Worm (Caenorhabditis elegans) whole organism, young adult: Measurements from ENCODE around the gene skr-3.
A peak's percentile ranks its signal among the peaks of the same experiment; 100 is the strongest.

Experiments
- B0019.2 ChIP-seq: fragments of 200-800 bp; sonication (Bioruptor generic); conservative IDR thresholded peaks from 2 replicates; pipeline ENCODE4 v1.3.6; 2022; ENCODE audit warnings: missing genetic modification reagents, missing genetic modification characterization, missing compliant biosample characterization
- B0261.1 ChIP-seq: sonication (generic microtip); optimal IDR thresholded peaks from 2 replicates; lab custom pipeline; 2016; ENCODE audit warnings: mild to moderate bottlenecking, missing genetic modification characterization, moderate library complexity, missing compliant biosample characterization
- B0336.3 ChIP-seq: fragments of 200-800 bp; sonication (Bioruptor generic); IDR thresholded peaks from 2 replicates; pipeline ENCODE4 v1.3.6; 2022; ENCODE audit warnings: missing genetic modification characterization, missing compliant biosample characterization
- C06A6.2 ChIP-seq: fragments of 200-800 bp; sonication (Bioruptor generic); conservative IDR thresholded peaks from 2 replicates; pipeline ENCODE4 v1.3.6; 2022; ENCODE audit warnings: missing genetic modification characterization, missing compliant biosample characterization
- D2030.7 ChIP-seq: fragments of 200-800 bp; sonication (Bioruptor generic); IDR thresholded peaks from 2 replicates; pipeline ENCODE4 v1.3.6; 2022; ENCODE audit warnings: missing genetic modification reagents, missing genetic modification characterization, missing compliant biosample characterization
- F33H1.4 ChIP-seq: fragments of 200-800 bp; sonication (Bioruptor generic); IDR thresholded peaks from 2 replicates; pipeline ENCODE4 v1.3.6; 2022; ENCODE audit warnings: missing genetic modification reagents, missing genetic modification characterization, missing compliant biosample characterization
- F39B2.1 ChIP-seq: fragments of 200-800 bp; sonication (Bioruptor generic); IDR thresholded peaks from 2 replicates; pipeline ENCODE4 v1.3.6; 2022; ENCODE audit warnings: missing genetic modification reagents, missing genetic modification characterization, missing compliant biosample characterization
- F57C9.4 ChIP-seq: sonication (generic microtip); optimal IDR thresholded peaks from 2 replicates; lab custom pipeline; 2017; ENCODE audit warnings: mild to moderate bottlenecking, missing genetic modification characterization, missing compliant biosample characterization
- Y53F4B.3 ChIP-seq: fragments of 200-800 bp; sonication (Bioruptor generic); IDR thresholded peaks from 2 replicates; pipeline ENCODE4 v1.3.6; 2022; ENCODE audit warnings: missing genetic modification reagents, missing genetic modification characterization, missing compliant biosample characterization
- Y79H2A.3 ChIP-seq: fragments of 200-800 bp; sonication (Bioruptor generic); conservative IDR thresholded peaks from 2 replicates; pipeline ENCODE4 v1.3.6; 2022; ENCODE audit warnings: missing genetic modification reagents, missing genetic modification characterization, missing compliant biosample characterization
- aptf-3 ChIP-seq: fragments of 200-800 bp; sonication (Bioruptor generic); IDR thresholded peaks from 2 replicates; pipeline ENCODE4 v1.3.6; 2022; ENCODE audit warnings: missing genetic modification characterization, missing compliant biosample characterization
- attf-5 ChIP-seq: fragments of 200-800 bp; sonication (Bioruptor generic); optimal IDR thresholded peaks from 2 replicates; lab custom pipeline; 2018; ENCODE audit warnings: mild to moderate bottlenecking, missing genetic modification characterization, missing compliant biosample characterization
- bed-1 ChIP-seq: fragments of 200-800 bp; sonication (Bioruptor generic); IDR thresholded peaks from 2 replicates; pipeline ENCODE4 v1.3.6; 2022; ENCODE audit warnings: missing genetic modification reagents, missing genetic modification characterization, missing compliant biosample characterization
- cebp-1 ChIP-seq, 2 experiments: fragments of 200-800 bp in 1 of 2; sonication (Bioruptor generic) in 1 of 2; sonication (generic microtip) in 1 of 2; IDR thresholded peaks in 1 of 2; optimal IDR thresholded peaks in 1 of 2; 2 replicates each; pipeline versions ENCODE4 v1.3.6 to Lab custom; 2017 to 2022; ENCODE audit warnings: missing compliant biosample characterization in 2 of 2, missing genetic modification characterization in 2 of 2, mild to moderate bottlenecking in 1 of 2, missing genetic modification reagents in 1 of 2, moderate library complexity in 1 of 2
- cebp-2 ChIP-seq: fragments of 200-800 bp; sonication (Bioruptor generic); IDR thresholded peaks from 2 replicates; pipeline ENCODE4 v1.3.6; 2022; ENCODE audit warnings: missing genetic modification characterization, missing compliant biosample characterization
- efl-1 ChIP-seq: fragments of 150-350 bp; optimal IDR thresholded peaks from 2 replicates; lab custom pipeline; 2014; ENCODE audit warnings: missing biosample characterization, missing genetic modification reagents, missing genetic modification characterization
- egl-18 ChIP-seq: fragments of 200-800 bp; sonication (Bioruptor generic); IDR thresholded peaks from 2 replicates; pipeline ENCODE4 v1.3.6; 2022; ENCODE audit warnings: missing genetic modification reagents, missing genetic modification characterization, missing compliant biosample characterization
- fkh-3 ChIP-seq: sonication (generic microtip); optimal IDR thresholded peaks from 2 replicates; lab custom pipeline; 2016; ENCODE audit warnings: mild to moderate bottlenecking, missing genetic modification characterization, missing compliant biosample characterization
- hsf-1 ChIP-seq: fragments of 200-800 bp; sonication (Bioruptor generic); IDR thresholded peaks from 2 replicates; pipeline ENCODE4 v1.3.6; 2022; ENCODE audit warnings: missing genetic modification reagents, missing genetic modification characterization, missing compliant biosample characterization
- lin-35 ChIP-seq, 3 experiments: fragments of 150-350 bp in 2 of 3; sonication (generic microtip) in 1 of 3; optimal IDR thresholded peaks; 2 replicates each; lab custom pipeline; 2014 to 2018; ENCODE audit warnings: missing biosample characterization in 3 of 3, missing genetic modification characterization in 3 of 3, missing genetic modification reagents in 3 of 3
- lir-1 ChIP-seq: fragments of 200-800 bp; sonication (Bioruptor generic); conservative IDR thresholded peaks from 2 replicates; pipeline ENCODE4 v1.3.6; 2022; ENCODE audit warnings: missing genetic modification reagents, missing genetic modification characterization, missing compliant biosample characterization
- madf-10 ChIP-seq: sonication (generic microtip); optimal IDR thresholded peaks from 2 replicates; lab custom pipeline; 2016; ENCODE audit warnings: mild to moderate bottlenecking, missing genetic modification characterization, missing compliant biosample characterization
- madf-3 ChIP-seq: fragments of 200-800 bp; sonication (Bioruptor generic); IDR thresholded peaks from 2 replicates; pipeline ENCODE4 v1.3.6; 2022; ENCODE audit warnings: missing genetic modification reagents, missing genetic modification characterization, missing compliant biosample characterization
- mxl-1 ChIP-seq: sonication (generic microtip); optimal IDR thresholded peaks from 2 replicates; lab custom pipeline; 2016; ENCODE audit warnings: missing genetic modification characterization, missing compliant biosample characterization
- nfyb-1 ChIP-seq: fragments of 200-800 bp; sonication (Bioruptor generic); IDR thresholded peaks from 2 replicates; pipeline ENCODE4 v1.3.6; 2022; ENCODE audit warnings: missing genetic modification reagents, missing genetic modification characterization, missing compliant biosample characterization
- pbrm-1 ChIP-seq: fragments of 200-800 bp; sonication (Bioruptor generic); IDR thresholded peaks from 2 replicates; pipeline ENCODE4 v1.3.6; 2022; ENCODE audit warnings: missing genetic modification reagents, missing genetic modification characterization, missing compliant biosample characterization
- snpc-1.3 ChIP-seq: sonication (generic microtip); optimal IDR thresholded peaks from 2 replicates; lab custom pipeline; 2017; ENCODE audit warnings: missing genetic modification characterization, mild to moderate bottlenecking, missing compliant biosample characterization, antibody characterized with exemption, moderate library complexity, missing genotype, missing genetic modification reagents; ENCODE audit not compliant: insufficient read depth
- somi-1 ChIP-seq: fragments of 200-800 bp; sonication (Bioruptor generic); optimal IDR thresholded peaks from 2 replicates; lab custom pipeline; 2018; ENCODE audit warnings: mild to moderate bottlenecking, missing genetic modification characterization, missing compliant biosample characterization
- tbx-9 ChIP-seq: sonication (generic microtip); optimal IDR thresholded peaks from 2 replicates; lab custom pipeline; 2016; ENCODE audit warnings: borderline replicate concordance, missing genetic modification characterization, inconsistent platforms, missing compliant biosample characterization
- tlf-1 ChIP-seq: fragments of 200-800 bp; sonication (Bioruptor generic); optimal IDR thresholded peaks from 2 replicates; lab custom pipeline; 2018; ENCODE audit warnings: mild to moderate bottlenecking, missing genetic modification characterization, missing compliant biosample characterization
- unc-130 ChIP-seq: sonication (generic microtip); optimal IDR thresholded peaks from 2 replicates; lab custom pipeline; 2016; ENCODE audit warnings: missing genetic modification reagents, missing genetic modification characterization, missing compliant biosample characterization
- xnd-1 ChIP-seq: sonication (generic microtip); optimal IDR thresholded peaks from 2 replicates; lab custom pipeline; 2016; ENCODE audit warnings: missing genotype, missing genetic modification reagents, missing genetic modification characterization, missing compliant biosample characterization
- zim-3 ChIP-seq: sonication (generic microtip); optimal IDR thresholded peaks from 2 replicates; lab custom pipeline; 2017; ENCODE audit warnings: mild to moderate bottlenecking, missing genetic modification characterization, moderate library complexity, missing compliant biosample characterization
- ztf-26 ChIP-seq: sonication (generic microtip); optimal IDR thresholded peaks from 2 replicates; lab custom pipeline; 2017; ENCODE audit warnings: missing genetic modification characterization, missing compliant biosample characterization

skr-3 gene

DNA sequence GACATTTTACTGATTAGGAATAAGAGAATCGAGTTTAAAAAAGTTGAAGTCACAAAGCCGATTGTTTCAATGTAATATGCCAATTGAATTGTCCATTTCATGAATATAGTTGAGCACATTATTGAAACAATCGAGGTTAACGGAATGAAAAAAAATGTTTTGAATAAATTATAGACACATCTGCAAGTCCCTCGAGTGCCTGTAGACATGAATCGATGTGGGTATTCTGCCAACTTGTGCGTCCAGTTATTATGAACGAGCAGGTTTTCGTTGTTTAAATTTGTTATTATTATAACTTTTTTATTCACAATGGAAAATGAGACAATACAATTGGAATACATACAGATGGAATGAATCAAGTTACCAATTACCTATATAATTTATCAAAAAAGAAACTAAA is 37.5 kb downstream of the skr-3 start, which contains the start of gene str-99:
Gene str-99 (minus strand): TSS at position 101 of the 400 bp plus-strand sequence.
- TF ChIP-seq attf-5 (GFP tag; lab: Kevin White, UChicago) = no peak
- TF ChIP-seq B0261.1 (tag; lab: Kevin White, UChicago) = no peak
- no peak for TF ChIP-seq lir-1 (GFP tag; lab: Robert Waterston, UW)
- TF ChIP-seq unc-130 (GFP tag; lab: Kevin White, UChicago) = no peak
- TF ChIP-seq Y53F4B.3 (GFP tag; lab: Robert Waterston, UW) = no peak
- TF ChIP-seq F33H1.4 (GFP tag; lab: Robert Waterston, UW) = no peak
- no peak for TF ChIP-seq nfyb-1
- no peak for TF ChIP-seq efl-1 (GFP tag; lab: Kevin White, UChicago)
- no peak for TF ChIP-seq cebp-2
- no peak for TF ChIP-seq fkh-3 (tag; lab: Kevin White, UChicago)
- TF ChIP-seq madf-10 (tag; lab: Kevin White, UChicago) = no peak
- TF ChIP-seq snpc-1.3 (tag; lab: Kevin White, UChicago) = no peak
- no peak for TF ChIP-seq pbrm-1 (GFP tag; lab: Robert Waterston, UW)
- no peak for TF ChIP-seq lin-35 (GFP tag; optimal IDR thresholded peaks at IDR 0.05; lab: Kevin White, UChicago)
- no peak for TF ChIP-seq zim-3
- TF ChIP-seq xnd-1 (tag; lab: Kevin White, UChicago) = no peak
- TF ChIP-seq aptf-3 (GFP tag; lab: Robert Waterston, UW) = no peak

DNA sequence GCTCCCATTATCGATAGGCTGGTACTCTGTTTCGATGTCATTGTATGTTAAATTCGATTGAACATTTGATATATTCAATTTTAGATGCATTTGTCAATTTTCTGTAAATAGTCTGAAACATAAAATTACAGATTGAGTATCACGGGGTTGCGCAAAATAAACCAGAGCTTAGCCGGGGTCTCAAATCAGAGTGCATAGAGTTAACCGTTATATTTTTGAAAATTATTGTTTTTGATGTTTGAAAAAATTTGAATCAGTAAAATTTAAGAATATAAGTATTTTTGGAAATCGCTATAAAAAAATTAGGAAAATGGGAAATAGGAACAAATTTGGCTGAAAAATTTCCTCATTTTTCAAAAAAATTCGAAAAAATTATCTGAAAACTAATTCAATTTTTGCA is 38.7 kb downstream of the skr-3 start, which contains the start of gene F10A3.17:
Gene F10A3.17 (minus strand): TSS at position 101 of the 400 bp plus-strand sequence.
- TF ChIP-seq C06A6.2 (GFP tag; lab: Robert Waterston, UW) (no peak), D2030.7 (GFP tag; lab: Robert Waterston, UW) (no peak), F39B2.1 (no peak), F57C9.4 (no peak), Y79H2A.3 (GFP tag; lab: Robert Waterston, UW) (no peak), B0336.3 (GFP tag; lab: Robert Waterston, UW) (no peak), bed-1 (no peak), madf-3 (GFP tag; lab: Robert Waterston, UW) (no peak), tbx-9 (tag; lab: Kevin White, UChicago) (no peak), hsf-1 (GFP tag; lab: Robert Waterston, UW) (no peak), ztf-26 (tag; lab: Kevin White, UChicago) (no peak), B0019.2 (GFP tag; lab: Robert Waterston, UW) (no peak), mxl-1 (tag; lab: Kevin White, UChicago) (no peak), egl-18 (GFP tag; lab: Robert Waterston, UW) (no peak), tlf-1 (GFP tag; lab: Kevin White, UChicago) (no peak), Y53F4B.3 (GFP tag; lab: Robert Waterston, UW) (no peak)

- TF ChIP-seq somi-1 (GFP tag; lab: Kevin White, UChicago) (no peak), cebp-1 (GFP tag; IDR thresholded peaks at IDR 0.05; lab: Robert Waterston, UW) (peak; percentile 85), cebp-1 (tag; optimal IDR thresholded peaks at IDR 0.05; lab: Kevin White, UChicago) (peak; percentile 96), attf-5 (GFP tag; lab: Kevin White, UChicago) (no peak)
Observed at ce11 chrV:16160087-16160486, 39.2 kb downstream of the skr-3 start.
